Worm (Caenorhabditis elegans) whole organism, mixed stage, embryonic: ENCODE data around the gene C33A12.3.

ENCODE experiments used
- M03D4.4 ChIP-seq: sonication (generic microtip); optimal IDR thresholded peaks from 2 replicates; lab custom pipeline; 2017; ENCODE audit warnings: mild to moderate bottlenecking, missing genetic modification characterization, missing compliant biosample characterization
- bed-3 ChIP-seq: fragments of 200-800 bp; sonication (Bioruptor generic); optimal IDR thresholded peaks from 3 replicates; lab custom pipeline; 2018; ENCODE audit warnings: mild to moderate bottlenecking, missing genetic modification characterization, moderate library complexity, missing compliant biosample characterization
- blmp-1 ChIP-seq: fragments of 150-350 bp; optimal IDR thresholded peaks from 2 replicates; lab custom pipeline; 2014; ENCODE audit warnings: missing biosample characterization, missing genetic modification characterization
- ceh-43 ChIP-seq: fragments of 200-800 bp; sonication (Bioruptor generic); optimal IDR thresholded peaks from 2 replicates; lab custom pipeline; 2018; ENCODE audit warnings: mild to moderate bottlenecking, missing genetic modification characterization, moderate library complexity, missing compliant biosample characterization
- ceh-83 ChIP-seq: fragments of 200-800 bp; sonication (Bioruptor generic); optimal IDR thresholded peaks from 2 replicates; lab custom pipeline; 2018; ENCODE audit warnings: mild to moderate bottlenecking, missing genetic modification characterization, missing compliant biosample characterization
- ces-1 ChIP-seq: fragments of 150-350 bp; optimal IDR thresholded peaks from 2 replicates; lab custom pipeline; 2014; ENCODE audit warnings: missing biosample characterization, missing genetic modification reagents, missing genetic modification characterization
- cnd-1 ChIP-seq: fragments of 200-800 bp; sonication (Bioruptor generic); optimal IDR thresholded peaks from 2 replicates; lab custom pipeline; 2018; ENCODE audit warnings: mild to moderate bottlenecking, missing genetic modification characterization, missing compliant biosample characterization
- drap-1 ChIP-seq: fragments of 200-800 bp; sonication (Bioruptor generic); optimal IDR thresholded peaks from 3 replicates; lab custom pipeline; 2018; ENCODE audit warnings: mild to moderate bottlenecking, missing genetic modification characterization, missing compliant biosample characterization
- elt-1 ChIP-seq: sonication (generic microtip); optimal IDR thresholded peaks from 2 replicates; lab custom pipeline; 2017; ENCODE audit warnings: missing genetic modification characterization, mild to moderate bottlenecking, missing compliant biosample characterization, antibody characterized with exemption, moderate library complexity, borderline replicate concordance; ENCODE audit not compliant: insufficient read depth
- elt-3 ChIP-seq: fragments of 150-350 bp; optimal IDR thresholded peaks from 2 replicates; lab custom pipeline; 2014; ENCODE audit warnings: missing biosample characterization, missing genetic modification characterization
- flh-1 ChIP-seq: fragments of 200-800 bp; sonication (Bioruptor generic); optimal IDR thresholded peaks from 2 replicates; lab custom pipeline; 2018; ENCODE audit warnings: mild to moderate bottlenecking, missing genetic modification characterization, moderate library complexity, missing compliant biosample characterization
- ham-2 ChIP-seq: fragments of 200-800 bp; sonication (Bioruptor generic); optimal IDR thresholded peaks from 2 replicates; lab custom pipeline; 2018; ENCODE audit warnings: mild to moderate bottlenecking, missing genetic modification characterization, missing compliant biosample characterization
- hlh-1 ChIP-seq: fragments of 150-350 bp; optimal IDR thresholded peaks from 2 replicates; lab custom pipeline; 2014; ENCODE audit warnings: missing biosample characterization, missing genetic modification reagents, missing genetic modification characterization
- lin-13 ChIP-seq: fragments of 150-350 bp; optimal IDR thresholded peaks from 2 replicates; lab custom pipeline; 2014; ENCODE audit warnings: missing biosample characterization, missing genetic modification characterization
- lin-32 ChIP-seq: fragments of 200-800 bp; sonication (Bioruptor generic); optimal IDR thresholded peaks from 2 replicates; lab custom pipeline; 2018; ENCODE audit warnings: mild to moderate bottlenecking, missing genetic modification characterization, missing compliant biosample characterization
- lsy-2 ChIP-seq: fragments of 150-350 bp; optimal IDR thresholded peaks from 2 replicates; lab custom pipeline; 2014; ENCODE audit warnings: missing biosample characterization, missing genetic modification characterization
- mab-5 ChIP-seq: fragments of 150-350 bp; optimal IDR thresholded peaks from 2 replicates; lab custom pipeline; 2014; ENCODE audit warnings: missing biosample characterization, missing genetic modification characterization
- mep-1 ChIP-seq: fragments of 150-350 bp; optimal IDR thresholded peaks from 2 replicates; lab custom pipeline; 2017; ENCODE audit warnings: missing biosample characterization, missing genetic modification reagents, missing genetic modification characterization, inconsistent platforms
- mls-2 ChIP-seq: sonication (generic microtip); optimal IDR thresholded peaks from 2 replicates; lab custom pipeline; 2016; ENCODE audit warnings: mild to moderate bottlenecking, missing genetic modification characterization, moderate library complexity, missing compliant biosample characterization
- nhr-12 ChIP-seq: fragments of 150-350 bp; optimal IDR thresholded peaks from 2 replicates; lab custom pipeline; 2014; ENCODE audit warnings: missing biosample characterization, missing genetic modification characterization
- nhr-2 ChIP-seq: fragments of 150-350 bp; optimal IDR thresholded peaks from 2 replicates; lab custom pipeline; 2014; ENCODE audit warnings: missing biosample characterization, missing genetic modification characterization
- nhr-237 ChIP-seq: fragments of 150-350 bp; optimal IDR thresholded peaks from 2 replicates; lab custom pipeline; 2014; ENCODE audit warnings: missing biosample characterization, missing genetic modification characterization
- nhr-28 ChIP-seq: fragments of 150-350 bp; optimal IDR thresholded peaks from 2 replicates; lab custom pipeline; 2014; ENCODE audit warnings: missing biosample characterization, missing genetic modification characterization
- nhr-76 ChIP-seq: sonication (generic microtip); optimal IDR thresholded peaks from 2 replicates; lab custom pipeline; 2017; ENCODE audit warnings: missing biosample characterization, missing genetic modification characterization
- pha-4 ChIP-seq: fragments of 150-350 bp; optimal IDR thresholded peaks from 2 replicates; lab custom pipeline; 2018; ENCODE audit warnings: missing biosample characterization, missing genetic modification reagents, missing genetic modification characterization
- sem-2 ChIP-seq: fragments of 200-800 bp; sonication (Bioruptor generic); optimal IDR thresholded peaks from 2 replicates; lab custom pipeline; 2018; ENCODE audit warnings: mild to moderate bottlenecking, missing genetic modification characterization, missing compliant biosample characterization
- snpc-4 ChIP-seq: fragments of 150-350 bp; optimal IDR thresholded peaks from 2 replicates; lab custom pipeline; 2014; ENCODE audit warnings: missing biosample characterization, missing genetic modification characterization
- sptf-1 ChIP-seq: sonication (generic microtip); optimal IDR thresholded peaks from 2 replicates; lab custom pipeline; 2017; ENCODE audit warnings: mild to moderate bottlenecking, missing genetic modification characterization, moderate library complexity, missing compliant biosample characterization
- tbx-8 ChIP-seq: fragments of 200-800 bp; sonication (Bioruptor generic); optimal IDR thresholded peaks from 2 replicates; lab custom pipeline; 2018; ENCODE audit warnings: mild to moderate bottlenecking, missing genetic modification characterization, moderate library complexity, missing compliant biosample characterization
- unc-120 ChIP-seq: sonication (generic microtip); optimal IDR thresholded peaks from 2 replicates; lab custom pipeline; 2017; ENCODE audit warnings: missing genetic modification characterization, missing compliant biosample characterization; ENCODE audit not compliant: poor library complexity, severe bottlenecking
- unc-39 ChIP-seq: fragments of 150-350 bp; optimal IDR thresholded peaks from 2 replicates; lab custom pipeline; 2014; ENCODE audit warnings: missing biosample characterization, missing genetic modification characterization
- unc-62 ChIP-seq: fragments of 150-350 bp; optimal IDR thresholded peaks from 2 replicates; lab custom pipeline; 2014; ENCODE audit warnings: missing biosample characterization, missing genetic modification reagents, missing genetic modification characterization
- zip-8 ChIP-seq: fragments of 150-350 bp; optimal IDR thresholded peaks from 2 replicates; lab custom pipeline; 2014; ENCODE audit warnings: missing biosample characterization, missing genetic modification characterization
- ztf-11 ChIP-seq: fragments of 150-350 bp; optimal IDR thresholded peaks from 2 replicates; lab custom pipeline; 2014; ENCODE audit warnings: missing biosample characterization, missing genetic modification characterization

C33A12.3 gene

DNA sequence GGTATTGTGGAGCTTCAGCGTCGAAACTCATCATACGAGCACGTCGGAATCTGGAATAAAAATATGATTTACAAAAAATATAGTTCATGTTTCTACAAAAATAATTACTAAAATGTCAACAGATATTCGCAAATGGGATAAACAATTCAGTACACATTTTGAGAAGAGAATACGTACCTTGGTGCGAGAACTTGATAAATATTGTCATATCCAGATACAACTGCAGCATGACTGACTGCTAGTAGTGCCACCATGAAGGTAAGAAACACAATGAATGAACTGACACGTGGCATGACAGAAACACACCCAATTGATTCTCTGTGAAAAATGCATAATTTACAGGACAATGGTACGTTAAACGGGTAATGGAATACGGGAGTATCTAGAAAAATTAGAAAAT is 5.8 kb upstream of the C33A12.3 start, which contains the start of gene nlp-35:
Gene nlp-35 (minus strand): TSS at position 319 of the 400 bp plus-strand sequence.
- TF ChIP-seq nhr-2 (tag; lab: Kevin White, UChicago) (no peak), nhr-76 (tag; lab: Kevin White, UChicago) (no peak), mab-5 (tag; lab: Kevin White, UChicago) (no peak), lin-13 (tag; lab: Kevin White, UChicago) (no peak), lsy-2 (tag; lab: Kevin White, UChicago) (no peak), snpc-4 (no peak), elt-3 (tag; lab: Kevin White, UChicago) (no peak), ceh-43 (GFP tag; lab: Kevin White, UChicago) (no peak), nhr-12 (tag; lab: Kevin White, UChicago) (no peak), tbx-8 (GFP tag; lab: Kevin White, UChicago) (no peak), ztf-11 (tag; lab: Kevin White, UChicago) (no peak), mep-1 (tag; lab: Kevin White, UChicago) (no peak), bed-3 (GFP tag; lab: Kevin White, UChicago) (no peak), sptf-1 (tag; lab: Kevin White, UChicago) (no peak), ces-1 (no peak), M03D4.4 (tag; lab: Kevin White, UChicago) (no peak)
- TF ChIP-seq, all 35 proteins: peak for 0

- TF ChIP-seq zip-8 (tag; lab: Kevin White, UChicago), result no peak
- TF ChIP-seq nhr-2 (tag; lab: Kevin White, UChicago), result no peak
- TF ChIP-seq elt-1, result no peak
- no peak for TF ChIP-seq ces-1
- no peak for TF ChIP-seq unc-62
- TF ChIP-seq ceh-83, result no peak
- TF ChIP-seq ceh-43 (GFP tag; lab: Kevin White, UChicago), result no peak
- TF ChIP-seq tbx-8 (GFP tag; lab: Kevin White, UChicago), result no peak
- TF ChIP-seq lin-13 (tag; lab: Kevin White, UChicago), result no peak
- no peak for TF ChIP-seq ham-2 (GFP tag; lab: Kevin White, UChicago)
- TF ChIP-seq sptf-1 (tag; lab: Kevin White, UChicago), result no peak
Measured at ce11 chrIV:9516831-9517230, 4.0 kb upstream of the C33A12.3 start, which contains the start of gene C33A12.19. TSS of gene C33A12.19 (plus strand) at chrIV:9516999.

ce11 chrIV:9514132-9514531 is 1.3 kb upstream of the C33A12.3 start:
- TF ChIP-seq sem-2 (no peak), ceh-43 (GFP tag; lab: Kevin White, UChicago) (no peak), ham-2 (GFP tag; lab: Kevin White, UChicago) (no peak), elt-3 (tag; lab: Kevin White, UChicago) (no peak), lsy-2 (tag; lab: Kevin White, UChicago) (no peak), ces-1 (no peak), bed-3 (GFP tag; lab: Kevin White, UChicago) (no peak), unc-62 (no peak), drap-1 (GFP tag; lab: Kevin White, UChicago) (no peak), sptf-1 (tag; lab: Kevin White, UChicago) (no peak), hlh-1 (no peak)

- TF ChIP-seq unc-120 (tag; lab: Kevin White, UChicago) (no peak), snpc-4 (no peak), pha-4 (tag; lab: Kevin White, UChicago) (no peak), bed-3 (GFP tag; lab: Kevin White, UChicago) (no peak), zip-8 (tag; lab: Kevin White, UChicago) (no peak), sptf-1 (tag; lab: Kevin White, UChicago) (no peak), nhr-76 (tag; lab: Kevin White, UChicago) (no peak), drap-1 (GFP tag; lab: Kevin White, UChicago) (no peak), mab-5 (tag; lab: Kevin White, UChicago) (no peak), hlh-1 (no peak), blmp-1 (tag; lab: Kevin White, UChicago) (peak; percentile 51), tbx-8 (GFP tag; lab: Kevin White, UChicago) (no peak), nhr-2 (tag; lab: Kevin White, UChicago) (no peak), cnd-1 (tag; lab: Kevin White, UChicago) (no peak), ham-2 (GFP tag; lab: Kevin White, UChicago) (peak; percentile 67), mls-2 (tag; lab: Kevin White, UChicago) (no peak), elt-3 (tag; lab: Kevin White, UChicago) (no peak), mep-1 (tag; lab: Kevin White, UChicago) (no peak), ceh-83 (no peak), ztf-11 (tag; lab: Kevin White, UChicago) (no peak), nhr-237 (tag; lab: Kevin White, UChicago) (no peak), nhr-28 (tag; lab: Kevin White, UChicago) (no peak), sem-2 (no peak), lin-13 (tag; lab: Kevin White, UChicago) (no peak), elt-1 (no peak), ces-1 (peak; percentile 41), unc-39 (tag; lab: Kevin White, UChicago) (no peak), flh-1 (no peak), lsy-2 (tag; lab: Kevin White, UChicago) (peak; percentile 32), ceh-43 (GFP tag; lab: Kevin White, UChicago) (no peak), lin-32 (GFP tag; lab: Kevin White, UChicago) (no peak)
Measured at ce11 chrIV:9513360-9513777, 567 bp upstream of the C33A12.3 start.
